Fruit fly (Drosophila melanogaster): ENCODE results near the gene bru2.

The bru2 gene

DNA sequence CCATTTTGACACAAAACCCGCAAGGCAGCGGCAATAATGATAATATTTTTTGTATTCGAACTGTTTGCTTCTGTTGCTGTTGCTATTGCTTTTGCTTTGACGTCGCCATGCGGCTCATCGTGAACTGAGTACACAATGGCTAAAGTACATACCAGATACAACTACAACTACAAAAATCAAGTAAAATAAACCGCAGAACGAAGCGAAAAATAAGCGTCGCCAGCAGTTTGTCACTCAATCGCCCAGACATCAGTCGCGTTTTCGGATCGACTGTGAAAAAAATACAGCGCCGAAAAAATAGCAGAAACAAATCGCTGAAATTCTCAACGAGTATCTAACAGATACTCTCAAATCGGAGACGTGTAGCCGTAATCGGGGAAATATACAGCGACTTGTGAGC lies 25.6 kb downstream of the bru2 start (continued):
- TF ChIP-seq vnd (GFP tag; IDR thresholded peaks at IDR 0.05; ENCODE audit: partially characterized antibody): no peak
- no peak for TF ChIP-seq CG14965 (GFP tag; optimal IDR thresholded peaks at IDR 0.05; ENCODE audit: borderline replicate concordance)
- no peak for TF ChIP-seq CG5180 (GFP tag; optimal IDR thresholded peaks at IDR 0.05)
- TF ChIP-seq Sry-δ (GFP tag; optimal IDR thresholded peaks at IDR 0.05): no peak
- TF ChIP-seq NFAT (GFP tag; IDR thresholded peaks at IDR 0.05): peak; percentile 27; the same call in 1 of the 2 replicates
- TF ChIP-seq CG1602 (GFP tag; optimal IDR thresholded peaks at IDR 0.05): no peak
- TF ChIP-seq CG1024 (GFP tag; IDR thresholded peaks at IDR 0.05): no peak
- no peak for TF ChIP-seq CG6854 (GFP tag; optimal IDR thresholded peaks at IDR 0.05)
- TF ChIP-seq Hmx (GFP tag; optimal IDR thresholded peaks at IDR 0.05): no peak
- no peak for TF ChIP-seq CG7786 (GFP tag; optimal IDR thresholded peaks at IDR 0.05)
- TF ChIP-seq ttk (GFP tag; IDR thresholded peaks at IDR 0.05): no peak
- no peak for TF ChIP-seq CG9727 (GFP tag; optimal IDR thresholded peaks at IDR 0.05)
- no peak for TF ChIP-seq NC2β (GFP tag; optimal IDR thresholded peaks at IDR 0.05)
- no peak for TF ChIP-seq salm (tag; optimal IDR thresholded peaks at IDR 0.05)
- no peak; the same call in 1 of the 2 replicates for TF ChIP-seq CG14441 (GFP tag; IDR thresholded peaks at IDR 0.05)
- TF ChIP-seq z (GFP tag; IDR thresholded peaks at IDR 0.05): no peak
- TF ChIP-seq CG33213 (GFP tag; optimal IDR thresholded peaks at IDR 0.05): peak; percentile 1
- TF ChIP-seq ase (GFP tag; IDR thresholded peaks at IDR 0.05): no peak
- TF ChIP-seq CG18011 (GFP tag; optimal IDR thresholded peaks at IDR 0.05): no peak
- TF ChIP-seq lov (optimal IDR thresholded peaks at IDR 0.05): no peak
- no peak for TF ChIP-seq lov (GFP tag; IDR thresholded peaks at IDR 0.05)
- TF ChIP-seq CG34224 (GFP tag; IDR thresholded peaks at IDR 0.05; ENCODE audit: partially characterized antibody): no peak
- TF ChIP-seq Mes4 (GFP tag; optimal IDR thresholded peaks at IDR 0.05): no peak
- no peak for TF ChIP-seq zf30C (GFP tag; optimal IDR thresholded peaks at IDR 0.05)
- TF ChIP-seq CG12942 (GFP tag; optimal IDR thresholded peaks at IDR 0.05): no peak
- TF ChIP-seq tap (tag; optimal IDR thresholded peaks at IDR 0.05): no peak
- no peak for TF ChIP-seq Atf3 (GFP tag; optimal IDR thresholded peaks at IDR 0.05)
- peak; percentile 11 for TF ChIP-seq CG15011 (GFP tag; optimal IDR thresholded peaks at IDR 0.05)
- no peak for TF ChIP-seq Ets97D (GFP tag; optimal IDR thresholded peaks at IDR 0.05)
- TF ChIP-seq ken (GFP tag; IDR thresholded peaks at IDR 0.05): no peak
- TF ChIP-seq CG5953 (GFP tag; IDR thresholded peaks at IDR 0.05): no peak
- no peak for TF ChIP-seq emc (GFP tag; optimal IDR thresholded peaks at IDR 0.05)
- TF ChIP-seq CG9817 (tag; optimal IDR thresholded peaks at IDR 0.05): no peak
- TF ChIP-seq CG7372 (GFP tag; IDR thresholded peaks at IDR 0.05): no peak
- TF ChIP-seq TFAM (GFP tag; optimal IDR thresholded peaks at IDR 0.05): no peak
- no peak for TF ChIP-seq CG10462 (GFP tag; optimal IDR thresholded peaks at IDR 0.05)
- no peak for TF ChIP-seq jigr1 (GFP tag; IDR thresholded peaks at IDR 0.05)
- no peak for TF ChIP-seq CG15269 (tag; optimal IDR thresholded peaks at IDR 0.05)
- no peak for TF ChIP-seq Dll (GFP tag; IDR thresholded peaks at IDR 0.05; ENCODE audit: partially characterized antibody)
- TF ChIP-seq Lhr (GFP tag; optimal IDR thresholded peaks at IDR 0.05): no peak
- TF ChIP-seq Dip3 (GFP tag; optimal IDR thresholded peaks at IDR 0.05): no peak
- TF ChIP-seq Rfx (GFP tag; IDR thresholded peaks at IDR 0.05): peak; percentile 52; the same call in 1 of the 2 replicates
- no peak for TF ChIP-seq CG7839 (tag; optimal IDR thresholded peaks at IDR 0.05)
- no peak for TF ChIP-seq tgo (GFP tag; IDR thresholded peaks at IDR 0.05)
- no peak for TF ChIP-seq CG9609 (GFP tag; optimal IDR thresholded peaks at IDR 0.05)
- no peak for TF ChIP-seq Side (GFP tag; optimal IDR thresholded peaks at IDR 0.05)
- TF ChIP-seq pros (GFP tag; optimal IDR thresholded peaks at IDR 0.05): no peak
- no peak for TF ChIP-seq Six4 (GFP tag; optimal IDR thresholded peaks at IDR 0.05)
- no peak for TF ChIP-seq gt (GFP tag; IDR thresholded peaks at IDR 0.05)
- no peak for TF ChIP-seq CG11504 (tag; optimal IDR thresholded peaks at IDR 0.05)
- TF ChIP-seq CG11093 (GFP tag; IDR thresholded peaks at IDR 0.05): no peak; the same call in 2 of the 3 replicates
- no peak for TF ChIP-seq CG30403 (GFP tag; optimal IDR thresholded peaks at IDR 0.05)
- no peak for TF ChIP-seq cwo (GFP tag; optimal IDR thresholded peaks at IDR 0.05)

All from whole organism, embryonic.